Worm (Caenorhabditis elegans): ENCODE results near the gene F28H7.2.

ce11 chrV:10724472-10724871 lies 23.2 kb upstream of the F28H7.2 start:
- TF ChIP-seq nhr-28 (tag; optimal IDR thresholded peaks at IDR 0.05) (no peak), pha-4 (tag; optimal IDR thresholded peaks at IDR 0.05) (no peak), nhr-2 (tag; optimal IDR thresholded peaks at IDR 0.05) (no peak), elt-3 (tag; optimal IDR thresholded peaks at IDR 0.05) (no peak)

Data from whole organism, mixed stage, embryonic.